Worm (Caenorhabditis elegans) whole organism, young adult: ENCODE measurements around the gene viro-2.

ENCODE experiments used
- B0019.2 ChIP-seq: fragments of 200-800 bp; sonication (Bioruptor generic); conservative IDR thresholded peaks from 2 replicates; pipeline ENCODE4 v1.3.6; 2022; ENCODE audit warnings: missing genetic modification reagents, missing genetic modification characterization, missing compliant biosample characterization
- B0261.1 ChIP-seq: sonication (generic microtip); optimal IDR thresholded peaks from 2 replicates; lab custom pipeline; 2016; ENCODE audit warnings: mild to moderate bottlenecking, missing genetic modification characterization, moderate library complexity, missing compliant biosample characterization
- C17E4.6 ChIP-seq: fragments of 200-800 bp; sonication (Bioruptor generic); IDR thresholded peaks from 2 replicates; pipeline ENCODE4 v1.3.6; 2022; ENCODE audit warnings: missing genetic modification reagents, missing genetic modification characterization, missing compliant biosample characterization
- D2030.7 ChIP-seq: fragments of 200-800 bp; sonication (Bioruptor generic); IDR thresholded peaks from 2 replicates; pipeline ENCODE4 v1.3.6; 2022; ENCODE audit warnings: missing genetic modification reagents, missing genetic modification characterization, missing compliant biosample characterization
- F10E7.11 ChIP-seq: sonication (generic microtip); optimal IDR thresholded peaks from 2 replicates; lab custom pipeline; 2017; ENCODE audit warnings: mild to moderate bottlenecking, missing genetic modification characterization, moderate library complexity, missing compliant biosample characterization
- F23B12.7 ChIP-seq: sonication (generic microtip); optimal IDR thresholded peaks from 2 replicates; lab custom pipeline; 2017; ENCODE audit warnings: missing genetic modification characterization, mild to moderate bottlenecking, missing compliant biosample characterization, antibody characterized with exemption, moderate library complexity; ENCODE audit not compliant: insufficient read depth
- F39B2.1 ChIP-seq: fragments of 200-800 bp; sonication (Bioruptor generic); IDR thresholded peaks from 2 replicates; pipeline ENCODE4 v1.3.6; 2022; ENCODE audit warnings: missing genetic modification reagents, missing genetic modification characterization, missing compliant biosample characterization
- F49E8.2 ChIP-seq: sonication (generic microtip); optimal IDR thresholded peaks from 3 replicates; lab custom pipeline; 2017; ENCODE audit warnings: missing genetic modification characterization, mild to moderate bottlenecking, missing compliant biosample characterization, antibody characterized with exemption, moderate library complexity; ENCODE audit not compliant: insufficient read depth
- F57A8.1 ChIP-seq: fragments of 200-800 bp; sonication (Bioruptor generic); optimal IDR thresholded peaks from 2 replicates; lab custom pipeline; 2018; ENCODE audit warnings: mild to moderate bottlenecking, missing genetic modification characterization, moderate library complexity, missing compliant biosample characterization
- K11D2.4 ChIP-seq: fragments of 200-800 bp; sonication (Bioruptor generic); IDR thresholded peaks from 2 replicates; pipeline ENCODE4 v1.3.6; 2022; ENCODE audit warnings: missing genetic modification reagents, missing genetic modification characterization, missing compliant biosample characterization
- K12H6.12 ChIP-seq: fragments of 200-800 bp; sonication (Bioruptor generic); optimal IDR thresholded peaks from 2 replicates; lab custom pipeline; 2018; ENCODE audit warnings: mild to moderate bottlenecking, missing genetic modification characterization, missing compliant biosample characterization
- T07F8.4 ChIP-seq: sonication (generic microtip); optimal IDR thresholded peaks from 2 replicates; lab custom pipeline; 2016; ENCODE audit warnings: mild to moderate bottlenecking, missing genetic modification characterization, moderate library complexity, missing compliant biosample characterization
- Y53F4B.3 ChIP-seq: fragments of 200-800 bp; sonication (Bioruptor generic); IDR thresholded peaks from 2 replicates; pipeline ENCODE4 v1.3.6; 2022; ENCODE audit warnings: missing genetic modification reagents, missing genetic modification characterization, missing compliant biosample characterization
- Y56A3A.18 ChIP-seq: fragments of 200-800 bp; sonication (Bioruptor generic); IDR thresholded peaks from 2 replicates; pipeline ENCODE4 v1.3.6; 2022; ENCODE audit warnings: missing genetic modification reagents, missing genetic modification characterization, missing compliant biosample characterization
- ZK185.1 ChIP-seq: sonication (generic microtip); optimal IDR thresholded peaks from 2 replicates; lab custom pipeline; 2016; ENCODE audit warnings: mild to moderate bottlenecking, missing genetic modification characterization, missing compliant biosample characterization; ENCODE audit not compliant: poor library complexity, severe bottlenecking
- ama-1 ChIP-seq, 3 experiments: fragments of 150-350 bp in 1 of 3; sonication (generic microtip) in 2 of 3; optimal IDR thresholded peaks; 2 replicates each; lab custom pipeline; 2014 to 2018; ENCODE audit warnings: missing biosample characterization in 2 of 3, missing genetic modification characterization in 2 of 3, missing genetic modification reagents in 2 of 3
- athp-1 ChIP-seq: sonication (generic microtip); optimal IDR thresholded peaks from 2 replicates; lab custom pipeline; 2017; ENCODE audit warnings: mild to moderate bottlenecking, missing genetic modification characterization, missing compliant biosample characterization
- attf-3 ChIP-seq: fragments of 200-800 bp; sonication (Bioruptor generic); conservative IDR thresholded peaks from 2 replicates; pipeline ENCODE4 v1.3.6; 2022; ENCODE audit warnings: missing genetic modification reagents, missing genetic modification characterization, missing compliant biosample characterization
- attf-6 ChIP-seq: fragments of 200-800 bp; sonication (Bioruptor generic); IDR thresholded peaks from 2 replicates; pipeline ENCODE4 v1.3.6; 2022; ENCODE audit warnings: missing genetic modification reagents, missing genetic modification characterization, missing compliant biosample characterization
- bed-1 ChIP-seq: fragments of 200-800 bp; sonication (Bioruptor generic); IDR thresholded peaks from 2 replicates; pipeline ENCODE4 v1.3.6; 2022; ENCODE audit warnings: missing genetic modification reagents, missing genetic modification characterization, missing compliant biosample characterization
- ccch-3 ChIP-seq: fragments of 200-800 bp; sonication (Bioruptor generic); optimal IDR thresholded peaks from 2 replicates; lab custom pipeline; 2018; ENCODE audit warnings: mild to moderate bottlenecking, missing genetic modification characterization, missing compliant biosample characterization
- ceh-100 ChIP-seq: fragments of 200-800 bp; sonication (Bioruptor generic); IDR thresholded peaks from 2 replicates; pipeline ENCODE4 v1.3.6; 2022; ENCODE audit warnings: missing genetic modification reagents, missing genetic modification characterization, missing compliant biosample characterization
- ceh-58 ChIP-seq: fragments of 200-800 bp; sonication (Bioruptor generic); IDR thresholded peaks from 2 replicates; pipeline ENCODE4 v1.3.6; 2022; ENCODE audit warnings: missing genetic modification characterization, missing compliant biosample characterization
- ceh-91 ChIP-seq: fragments of 200-800 bp; sonication (Bioruptor generic); IDR thresholded peaks from 2 replicates; pipeline ENCODE4 v1.3.6; 2022; ENCODE audit warnings: missing genetic modification reagents, missing genetic modification characterization, missing compliant biosample characterization
- egl-18 ChIP-seq: fragments of 200-800 bp; sonication (Bioruptor generic); IDR thresholded peaks from 2 replicates; pipeline ENCODE4 v1.3.6; 2022; ENCODE audit warnings: missing genetic modification reagents, missing genetic modification characterization, missing compliant biosample characterization
- egrh-3 ChIP-seq: fragments of 200-800 bp; sonication (Bioruptor generic); IDR thresholded peaks from 2 replicates; pipeline ENCODE4 v1.3.6; 2022; ENCODE audit warnings: missing genetic modification reagents, missing genetic modification characterization, missing compliant biosample characterization
- ekl-4 ChIP-seq: fragments of 200-800 bp; sonication (Bioruptor generic); IDR thresholded peaks from 2 replicates; pipeline ENCODE4 v1.3.6; 2022; ENCODE audit warnings: missing genetic modification reagents, missing genetic modification characterization, missing compliant biosample characterization
- gei-17 ChIP-seq: fragments of 200-800 bp; sonication (Bioruptor generic); optimal IDR thresholded peaks from 2 replicates; lab custom pipeline; 2018; ENCODE audit warnings: mild to moderate bottlenecking, missing genetic modification characterization, missing compliant biosample characterization
- lir-1 ChIP-seq: fragments of 200-800 bp; sonication (Bioruptor generic); conservative IDR thresholded peaks from 2 replicates; pipeline ENCODE4 v1.3.6; 2022; ENCODE audit warnings: missing genetic modification reagents, missing genetic modification characterization, missing compliant biosample characterization
- lsl-1 ChIP-seq: fragments of 200-800 bp; sonication (Bioruptor generic); optimal IDR thresholded peaks from 2 replicates; lab custom pipeline; 2018; ENCODE audit warnings: mild to moderate bottlenecking, missing genetic modification characterization, moderate library complexity, missing compliant biosample characterization
- madf-8 ChIP-seq: fragments of 200-800 bp; sonication (Bioruptor generic); conservative IDR thresholded peaks from 2 replicates; pipeline ENCODE4 v1.3.6; 2022; ENCODE audit warnings: missing genetic modification reagents, missing genetic modification characterization, missing compliant biosample characterization
- nfya-2 ChIP-seq: fragments of 200-800 bp; sonication (Bioruptor generic); IDR thresholded peaks from 2 replicates; pipeline ENCODE4 v1.3.6; 2022; ENCODE audit warnings: missing genetic modification reagents, missing genetic modification characterization, missing compliant biosample characterization
- nhr-120 ChIP-seq: fragments of 200-800 bp; sonication (Bioruptor generic); IDR thresholded peaks from 2 replicates; pipeline ENCODE4 v1.3.6; 2022; ENCODE audit warnings: missing genetic modification characterization, missing compliant biosample characterization
- nhr-27 ChIP-seq: fragments of 200-800 bp; sonication (Bioruptor generic); optimal IDR thresholded peaks from 2 replicates; lab custom pipeline; 2018; ENCODE audit warnings: mild to moderate bottlenecking, missing genetic modification characterization, moderate library complexity, missing compliant biosample characterization
- nhr-90 ChIP-seq: sonication (generic microtip); optimal IDR thresholded peaks from 2 replicates; lab custom pipeline; 2016; ENCODE audit warnings: missing genotype, mild to moderate bottlenecking, missing genetic modification characterization, missing compliant biosample characterization
- pbrm-1 ChIP-seq: fragments of 200-800 bp; sonication (Bioruptor generic); IDR thresholded peaks from 2 replicates; pipeline ENCODE4 v1.3.6; 2022; ENCODE audit warnings: missing genetic modification reagents, missing genetic modification characterization, missing compliant biosample characterization
- rcor-1 ChIP-seq: fragments of 200-800 bp; sonication (Bioruptor generic); IDR thresholded peaks from 2 replicates; pipeline ENCODE4 v1.3.6; 2022; ENCODE audit warnings: missing genetic modification reagents, missing genetic modification characterization, missing compliant biosample characterization
- repo-1 ChIP-seq: sonication (generic microtip); optimal IDR thresholded peaks from 2 replicates; lab custom pipeline; 2017; ENCODE audit warnings: mild to moderate bottlenecking, missing genetic modification characterization, missing compliant biosample characterization
- snpc-4 ChIP-seq, 5 experiments: fragments of 150-350 bp in 1 of 5; sonication (generic microtip) in 4 of 5; optimal IDR thresholded peaks; 2 replicates each; lab custom pipeline; 2014 to 2018; ENCODE audit warnings: missing genetic modification characterization in 5 of 5, missing biosample characterization in 3 of 5, antibody characterized with exemption in 2 of 5, mild to moderate bottlenecking in 2 of 5, missing compliant biosample characterization in 2 of 5, missing genotype in 2 of 5, moderate library complexity in 2 of 5, missing genetic modification reagents in 1 of 5
- tlf-1 ChIP-seq: fragments of 200-800 bp; sonication (Bioruptor generic); optimal IDR thresholded peaks from 2 replicates; lab custom pipeline; 2018; ENCODE audit warnings: mild to moderate bottlenecking, missing genetic modification characterization, missing compliant biosample characterization
- unc-130 ChIP-seq: sonication (generic microtip); optimal IDR thresholded peaks from 2 replicates; lab custom pipeline; 2016; ENCODE audit warnings: missing genetic modification reagents, missing genetic modification characterization, missing compliant biosample characterization
- zfh-2 ChIP-seq: fragments of 200-800 bp; sonication (Bioruptor generic); conservative IDR thresholded peaks from 2 replicates; pipeline ENCODE4 v1.3.6; 2022; ENCODE audit warnings: missing genetic modification reagents, missing genetic modification characterization, missing compliant biosample characterization
- zim-3 ChIP-seq: sonication (generic microtip); optimal IDR thresholded peaks from 2 replicates; lab custom pipeline; 2017; ENCODE audit warnings: mild to moderate bottlenecking, missing genetic modification characterization, moderate library complexity, missing compliant biosample characterization
- ztf-25 ChIP-seq: fragments of 200-800 bp; sonication (Bioruptor generic); IDR thresholded peaks from 2 replicates; pipeline ENCODE4 v1.3.6; 2022; ENCODE audit warnings: missing genetic modification reagents, missing genetic modification characterization, missing compliant biosample characterization
- ztf-3 ChIP-seq: fragments of 200-800 bp; sonication (Bioruptor generic); optimal IDR thresholded peaks from 2 replicates; lab custom pipeline; 2018; ENCODE audit warnings: mild to moderate bottlenecking, missing genetic modification characterization, missing compliant biosample characterization
- ztf-6 ChIP-seq: fragments of 200-800 bp; sonication (Bioruptor generic); IDR thresholded peaks from 2 replicates; pipeline ENCODE4 v1.3.6; 2022; ENCODE audit warnings: missing genetic modification reagents, missing genetic modification characterization, missing compliant biosample characterization

viro-2 gene

DNA sequence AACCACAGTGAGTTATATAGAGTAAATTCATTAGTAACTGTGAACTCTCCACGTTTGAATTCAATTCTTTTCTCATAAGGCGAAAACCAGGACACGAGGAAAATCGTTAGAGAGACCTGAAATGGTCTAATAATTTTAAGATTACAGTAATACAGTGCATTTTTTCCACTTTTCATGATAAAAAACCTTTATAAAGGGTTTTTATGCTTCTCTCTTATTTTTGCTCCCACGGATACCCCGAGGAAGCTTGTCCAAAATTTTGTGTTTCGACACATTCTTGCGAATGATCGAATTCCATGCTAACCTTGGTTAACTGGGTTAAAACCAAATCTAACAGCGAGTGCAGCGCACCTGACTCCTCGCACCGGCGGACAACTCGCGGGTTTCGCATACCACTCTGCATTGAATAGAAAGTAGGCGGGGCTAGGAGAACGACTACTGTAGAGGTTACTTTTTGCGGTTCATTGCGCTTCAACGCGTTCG lies 11.6 kb downstream of the viro-2 start (continued):
- TF ChIP-seq K11D2.4 (GFP tag; lab: Robert Waterston, UW): no peak
- peak; percentile 28 for TF ChIP-seq athp-1 (tag; lab: Kevin White, UChicago)
- peak; percentile 31; the same call in 1 of the 2 replicates for TF ChIP-seq madf-8
- TF ChIP-seq unc-130 (GFP tag; lab: Kevin White, UChicago): peak; percentile 45
- no peak for TF ChIP-seq F23B12.7 (tag; lab: Kevin White, UChicago)
- TF ChIP-seq ama-1 (optimal IDR thresholded peaks at IDR 0.05; lab: Kevin White, UChicago): peak; percentile 8
- no peak for TF ChIP-seq ama-1 (GFP tag; optimal IDR thresholded peaks at IDR 0.05; lab: Kevin White, UChicago)
- 0 out of 2 replicates have a peak, but pooled peaks have one; percentile 18 for TF ChIP-seq ceh-91 (GFP tag; lab: Robert Waterston, UW)
- peak; percentile 96 for TF ChIP-seq D2030.7
- TF ChIP-seq Y53F4B.3 (GFP tag; lab: Robert Waterston, UW): no peak
- no peak for TF ChIP-seq ztf-25 (GFP tag; lab: Robert Waterston, UW)
- peak; percentile 67 for TF ChIP-seq lsl-1 (GFP tag; lab: Kevin White, UChicago)
- TF ChIP-seq zfh-2: no peak
- TF ChIP-seq snpc-4 (GFP tag; optimal IDR thresholded peaks at IDR 0.05; lab: Kevin White, UChicago): peak; percentile 94
- TF ChIP-seq snpc-4 (tag; optimal IDR thresholded peaks at IDR 0.05; lab: Kevin White, UChicago): peak; percentile 94 to 98 (median 96)
- TF ChIP-seq nfya-2: no peak
- peak; percentile 73 for TF ChIP-seq ekl-4 (GFP tag; lab: Robert Waterston, UW)
- no peak for TF ChIP-seq nhr-90 (tag; lab: Kevin White, UChicago)
- TF ChIP-seq bed-1 (GFP tag; lab: Robert Waterston, UW): no peak
- TF ChIP-seq F49E8.2 (tag; lab: Kevin White, UChicago): peak; percentile 83
- no peak for TF ChIP-seq zim-3 (tag; lab: Kevin White, UChicago)
- TF ChIP-seq F57A8.1 (GFP tag; lab: Kevin White, UChicago): no peak
- TF ChIP-seq pbrm-1 (GFP tag; lab: Robert Waterston, UW): peak; percentile 94
- no peak for TF ChIP-seq ceh-58 (GFP tag; lab: Robert Waterston, UW)
- TF ChIP-seq F10E7.11: no peak
- TF ChIP-seq ztf-6: no peak
- TF ChIP-seq attf-3 (GFP tag; lab: Robert Waterston, UW): peak; percentile 50; the same call in 1 of the 2 replicates
- TF ChIP-seq T07F8.4: no peak
- TF ChIP-seq rcor-1 (GFP tag; lab: Robert Waterston, UW): peak; percentile 55; the same call in 1 of the 2 replicates
- TF ChIP-seq B0019.2 (GFP tag; lab: Robert Waterston, UW): no peak
- no peak for TF ChIP-seq egl-18 (GFP tag; lab: Robert Waterston, UW)
- no peak for TF ChIP-seq K12H6.12 (tag; lab: Kevin White, UChicago)
- peak; percentile 95 for TF ChIP-seq attf-6 (GFP tag; lab: Robert Waterston, UW)
- no peak for TF ChIP-seq egrh-3 (GFP tag; lab: Robert Waterston, UW)
- TF ChIP-seq Y56A3A.18 (GFP tag; lab: Robert Waterston, UW): 0 out of 2 replicates have a peak, but pooled peaks have one; percentile 37
- no peak for TF ChIP-seq ZK185.1
- TF ChIP-seq F39B2.1 (GFP tag; lab: Robert Waterston, UW): 0 out of 2 replicates have a peak, but pooled peaks have one; percentile 64
- TF ChIP-seq gei-17 (GFP tag; lab: Kevin White, UChicago): no peak
- peak; percentile 39 for TF ChIP-seq repo-1 (tag; lab: Kevin White, UChicago)
- TF ChIP-seq ceh-100 (GFP tag; lab: Robert Waterston, UW): 0 out of 2 replicates have a peak, but pooled peaks have one; percentile 9
- no peak for TF ChIP-seq ccch-3 (GFP tag; lab: Kevin White, UChicago)
- TF ChIP-seq ztf-3 (GFP tag; lab: Kevin White, UChicago): no peak
- no peak for TF ChIP-seq nhr-27 (tag; lab: Kevin White, UChicago)
- TF ChIP-seq C17E4.6 (GFP tag; lab: Robert Waterston, UW): no peak
- TF ChIP-seq tlf-1 (GFP tag; lab: Kevin White, UChicago): peak; percentile 31
- 0 out of 2 replicates have a peak, but pooled peaks have one; percentile 16 for TF ChIP-seq lir-1
- no peak for TF ChIP-seq B0261.1
- TF ChIP-seq nhr-120: no peak
